Comparison of ENCODE assay signal across 5 fruit fly cellular contexts in the genomic region with DNA sequence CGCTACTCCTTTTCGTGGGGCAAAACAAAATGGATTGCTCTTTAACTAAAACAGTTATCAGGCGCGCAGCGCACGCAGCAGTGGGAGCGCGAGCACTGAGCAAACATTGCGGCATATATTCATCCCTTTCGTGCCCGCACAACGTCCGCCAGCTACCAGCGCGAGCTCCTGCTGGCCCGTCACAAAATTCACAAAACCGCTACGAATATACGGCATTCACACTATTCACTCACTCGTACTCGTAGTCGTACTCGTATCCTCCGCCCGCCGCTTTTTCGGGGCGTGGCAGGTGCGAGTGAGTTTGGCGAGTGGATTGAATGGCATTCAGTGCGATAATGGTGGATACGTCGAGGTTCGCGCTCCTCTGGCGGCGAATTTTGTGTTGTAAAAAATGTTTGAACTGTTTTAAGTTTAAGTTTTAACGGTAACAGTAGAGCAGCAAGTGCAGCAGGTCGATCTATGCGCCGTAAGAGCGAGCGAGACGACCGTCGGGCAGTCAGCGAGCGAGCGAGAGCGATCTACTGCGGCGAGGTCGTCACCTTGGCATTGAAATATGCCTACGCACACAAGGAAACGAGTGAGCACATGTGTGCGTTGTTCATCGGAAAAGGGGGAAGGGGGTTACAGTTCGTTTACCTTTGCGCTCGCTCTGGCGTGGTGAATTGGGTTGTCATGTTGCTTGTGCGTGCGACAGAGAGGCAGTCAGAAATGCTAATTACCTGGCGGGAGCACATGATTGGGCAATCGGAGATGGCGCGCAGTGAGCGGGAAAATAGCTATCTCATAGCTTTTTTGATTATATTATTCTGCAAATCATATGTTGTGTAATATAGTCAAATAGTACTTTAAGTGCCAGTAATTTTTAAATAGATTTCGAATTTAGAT.
A peak's percentile ranks its signal among the peaks of the same experiment; 100 is the strongest.
TF ChIP-seq lines count a peak whose summit lies in the region.

No protein-coding gene starts in this region.

TF ChIP-seq in whole organism, adult, 20 proteins besides CTCF, POLR2A, EP300 and RAD21 (continued from another document):
- peak; percentile 74 for TF ChIP-seq CG12768 (GFP tag; optimal IDR thresholded peaks at IDR 0.05; lab: Kevin White, UChicago)
- peak; percentile 17 for TF ChIP-seq CG1620 (GFP tag; optimal IDR thresholded peaks at IDR 0.05; lab: Kevin White, UChicago)
- peak; percentile 45 for TF ChIP-seq CG33017 (tag; optimal IDR thresholded peaks at IDR 0.05; lab: Kevin White, UChicago)
- TF ChIP-seq bab1 (GFP tag; optimal IDR thresholded peaks at IDR 0.05; lab: Kevin White, UChicago), result peak; percentile 37
- TF ChIP-seq Hr96 (GFP tag; optimal IDR thresholded peaks at IDR 0.05; lab: Kevin White, UChicago), result peak; percentile 49

TF ChIP-seq in whole organism, embryonic, 481 proteins besides CTCF, POLR2A, EP300 and RAD21 (continued from another document and continues in another):
- TF ChIP-seq CG2678 (tag; optimal IDR thresholded peaks at IDR 0.05; lab: Kevin White, UChicago) (peak; percentile 67), Trl (optimal IDR thresholded peaks at IDR 0.05; lab: Kevin White, UChicago) (peak in 1 of 2 experiments; percentile 19), Trl (GFP tag; optimal IDR thresholded peaks at IDR 0.05; lab: Kevin White, UChicago) (no peak), sima (GFP tag; optimal IDR thresholded peaks at IDR 0.05; lab: Kevin White, UChicago) (no peak), CG18764 (GFP tag; optimal IDR thresholded peaks at IDR 0.05; lab: Kevin White, UChicago) (peak; percentile 4), tna (GFP tag; IDR thresholded peaks at IDR 0.05; lab: Robert Waterston, UW; ENCODE audit: partially characterized antibody) (no peak), luna (GFP tag; optimal IDR thresholded peaks at IDR 0.05; lab: Kevin White, UChicago) (peak; percentile 19), Sry-δ (GFP tag; optimal IDR thresholded peaks at IDR 0.05; lab: Kevin White, UChicago) (peak; percentile 7), CG13624 (GFP tag; optimal IDR thresholded peaks at IDR 0.05; lab: Kevin White, UChicago) (no peak), CG7928 (GFP tag; optimal IDR thresholded peaks at IDR 0.05; lab: Kevin White, UChicago) (peak; percentile 4), CG9797 (GFP tag; optimal IDR thresholded peaks at IDR 0.05; lab: Kevin White, UChicago) (no peak), sna (GFP tag; IDR thresholded peaks at IDR 0.05; lab: Robert Waterston, UW; ENCODE audit: partially characterized antibody) (no peak), NC2β (GFP tag; optimal IDR thresholded peaks at IDR 0.05; lab: Kevin White, UChicago) (no peak), CG5180 (GFP tag; optimal IDR thresholded peaks at IDR 0.05; lab: Kevin White, UChicago) (peak; percentile 96), bcd (GFP tag; optimal IDR thresholded peaks at IDR 0.05; lab: Kevin White, UChicago) (no peak), CG17328 (GFP tag; IDR thresholded peaks at IDR 0.05; lab: Robert Waterston, UW) (no peak), CG31365 (tag; optimal IDR thresholded peaks at IDR 0.05; lab: Kevin White, UChicago) (peak; percentile 63), HmgD (GFP tag; optimal IDR thresholded peaks at IDR 0.05; lab: Kevin White, UChicago) (peak; percentile 68), CG32772 (GFP tag; IDR thresholded peaks at IDR 0.05; lab: Robert Waterston, UW) (no peak), Dek (tag; optimal IDR thresholded peaks at IDR 0.05; lab: Kevin White, UChicago) (peak; percentile 56), sens-2 (GFP tag; IDR thresholded peaks at IDR 0.05; lab: Robert Waterston, UW) (no peak), Dp (GFP tag; optimal IDR thresholded peaks at IDR 0.05; lab: Kevin White, UChicago) (peak; percentile 31), CG6254 (GFP tag; optimal IDR thresholded peaks at IDR 0.05; lab: Kevin White, UChicago) (peak; percentile 70), Sry-β (GFP tag; optimal IDR thresholded peaks at IDR 0.05; lab: Kevin White, UChicago) (peak; percentile 97), croc (GFP tag; conservative IDR thresholded peaks at IDR 0.05; lab: Robert Waterston, UW) (no peak), psq (GFP tag; optimal IDR thresholded peaks at IDR 0.05; lab: Kevin White, UChicago) (no peak), CG16815 (GFP tag; optimal IDR thresholded peaks at IDR 0.05; lab: Kevin White, UChicago) (peak; percentile 50), CG1647 (GFP tag; optimal IDR thresholded peaks at IDR 0.05; lab: Kevin White, UChicago) (no peak), CG12236 (GFP tag; optimal IDR thresholded peaks at IDR 0.05; lab: Kevin White, UChicago) (no peak)

TF ChIP-seq in whole organism, prepupa, 60 proteins besides CTCF, POLR2A, EP300 and RAD21 (continued from another document and continues in another):
- no peak for TF ChIP-seq CG15336 (GFP tag; IDR thresholded peaks at IDR 0.05; lab: Robert Waterston, UW)
- TF ChIP-seq CG31627 (GFP tag; optimal IDR thresholded peaks at IDR 0.05; lab: Kevin White, UChicago), result peak; percentile 65
- TF ChIP-seq CG34406 (GFP tag; optimal IDR thresholded peaks at IDR 0.05; lab: Kevin White, UChicago), result peak; percentile 1
- TF ChIP-seq Gug (GFP tag; IDR thresholded peaks at IDR 0.05; lab: Robert Waterston, UW), result no peak
- TF ChIP-seq CG6792 (GFP tag; optimal IDR thresholded peaks at IDR 0.05; lab: Kevin White, UChicago), result peak; percentile 23
- TF ChIP-seq CG6276 (GFP tag; optimal IDR thresholded peaks at IDR 0.05; lab: Kevin White, UChicago), result peak; percentile 21
- TF ChIP-seq topi (GFP tag; optimal IDR thresholded peaks at IDR 0.05; lab: Kevin White, UChicago), result peak; percentile 58
- TF ChIP-seq net (GFP tag; optimal IDR thresholded peaks at IDR 0.05; lab: Kevin White, UChicago), result peak; percentile 47
- TF ChIP-seq CG1621 (tag; optimal IDR thresholded peaks at IDR 0.05; lab: Kevin White, UChicago), result peak; percentile 93
- TF ChIP-seq Eip93F (GFP tag; optimal IDR thresholded peaks at IDR 0.05; lab: Kevin White, UChicago), result no peak
- peak; percentile 0 for TF ChIP-seq fd59A (GFP tag; optimal IDR thresholded peaks at IDR 0.05; lab: Kevin White, UChicago)
- TF ChIP-seq Eip75B (GFP tag; optimal IDR thresholded peaks at IDR 0.05; lab: Kevin White, UChicago), result peak; percentile 84
- peak; percentile 67 for TF ChIP-seq CG9139 (GFP tag; optimal IDR thresholded peaks at IDR 0.05; lab: Kevin White, UChicago)
- peak; percentile 9 for TF ChIP-seq CG10669 (GFP tag; optimal IDR thresholded peaks at IDR 0.05; lab: Kevin White, UChicago)
- TF ChIP-seq achi (GFP tag; optimal IDR thresholded peaks at IDR 0.05; lab: Kevin White, UChicago), result peak; percentile 67
- peak; percentile 30 for TF ChIP-seq CG11762 (GFP tag; optimal IDR thresholded peaks at IDR 0.05; lab: Kevin White, UChicago; ENCODE audit: insufficient read depth)
- no peak for TF ChIP-seq eg (GFP tag; IDR thresholded peaks at IDR 0.05; lab: Robert Waterston, UW)
- TF ChIP-seq Sox15 (GFP tag; optimal IDR thresholded peaks at IDR 0.05; lab: Kevin White, UChicago), result no peak
- TF ChIP-seq salr (GFP tag; optimal IDR thresholded peaks at IDR 0.05; lab: Kevin White, UChicago), result peak in 1 of 2 experiments; percentile 77
- TF ChIP-seq CG7368 (GFP tag; optimal IDR thresholded peaks at IDR 0.05; lab: Kevin White, UChicago), result no peak
- TF ChIP-seq CG6854 (GFP tag; optimal IDR thresholded peaks at IDR 0.05; lab: Kevin White, UChicago), result peak; percentile 43
- peak; percentile 96 for TF ChIP-seq vri (GFP tag; optimal IDR thresholded peaks at IDR 0.05; lab: Kevin White, UChicago)
- no peak for TF ChIP-seq CG6163 (GFP tag; IDR thresholded peaks at IDR 0.05; lab: Robert Waterston, UW)
- peak; percentile 43 for TF ChIP-seq Sox102F (GFP tag; optimal IDR thresholded peaks at IDR 0.05; lab: Kevin White, UChicago)
- TF ChIP-seq Ets21C (GFP tag; optimal IDR thresholded peaks at IDR 0.05; lab: Kevin White, UChicago), result peak; percentile 52
- TF ChIP-seq Hr38 (GFP tag; optimal IDR thresholded peaks at IDR 0.05; lab: Kevin White, UChicago), result no peak
- TF ChIP-seq spab (GFP tag; optimal IDR thresholded peaks at IDR 0.05; lab: Kevin White, UChicago), result no peak
- peak; percentile 55 for TF ChIP-seq CG6808 (GFP tag; optimal IDR thresholded peaks at IDR 0.05; lab: Kevin White, UChicago)
- peak; percentile 61 for TF ChIP-seq lz (GFP tag; optimal IDR thresholded peaks at IDR 0.05; lab: Kevin White, UChicago)
- TF ChIP-seq CG8319 (GFP tag; optimal IDR thresholded peaks at IDR 0.05; lab: Kevin White, UChicago), result peak; percentile 31

TF ChIP-seq in whole organism, pupa, 21 proteins besides CTCF, POLR2A, EP300 and RAD21 (continued from another document):
- TF ChIP-seq fd96Ca (GFP tag; IDR thresholded peaks at IDR 0.05; lab: Robert Waterston, UW) (no peak), Ets98B (GFP tag; IDR thresholded peaks at IDR 0.05; lab: Robert Waterston, UW) (no peak), CG8159 (tag; optimal IDR thresholded peaks at IDR 0.05; lab: Kevin White, UChicago) (peak; percentile 37)

TF ChIP-seq in whole organism, wandering third instar larva, 38 proteins besides CTCF, POLR2A, EP300 and RAD21 (continued from another document):
- TF ChIP-seq dsf (GFP tag; optimal IDR thresholded peaks at IDR 0.05; lab: Kevin White, UChicago; ENCODE audit: borderline replicate concordance) (peak; percentile 13), h (GFP tag; optimal IDR thresholded peaks at IDR 0.05; lab: Kevin White, UChicago) (peak; percentile 78), jim (GFP tag; optimal IDR thresholded peaks at IDR 0.05; lab: Kevin White, UChicago) (peak; percentile 57), N (GFP tag; optimal IDR thresholded peaks at IDR 0.05; lab: Kevin White, UChicago) (peak; percentile 43), fru (GFP tag; optimal IDR thresholded peaks at IDR 0.05; lab: Kevin White, UChicago) (peak; percentile 59), Sp1 (GFP tag; optimal IDR thresholded peaks at IDR 0.05; lab: Kevin White, UChicago) (peak; percentile 68), brk (GFP tag; optimal IDR thresholded peaks at IDR 0.05; lab: Kevin White, UChicago) (peak; percentile 50), sv (GFP tag; optimal IDR thresholded peaks at IDR 0.05; lab: Kevin White, UChicago) (peak; percentile 75), Vsx2 (GFP tag; optimal IDR thresholded peaks at IDR 0.05; lab: Kevin White, UChicago; ENCODE audit: partially characterized antibody) (peak; percentile 97), usp (GFP tag; optimal IDR thresholded peaks at IDR 0.05; lab: Kevin White, UChicago) (no peak), Dif (GFP tag; optimal IDR thresholded peaks at IDR 0.05; lab: Kevin White, UChicago; ENCODE audit: partially characterized antibody) (peak; percentile 97), Abd-B (GFP tag; optimal IDR thresholded peaks at IDR 0.05; lab: Kevin White, UChicago) (no peak), woc (GFP tag; optimal IDR thresholded peaks at IDR 0.05; lab: Kevin White, UChicago) (peak; percentile 83), tai (GFP tag; optimal IDR thresholded peaks at IDR 0.05; lab: Kevin White, UChicago) (peak; percentile 96), OdsH (GFP tag; optimal IDR thresholded peaks at IDR 0.05; lab: Kevin White, UChicago) (peak; percentile 69), sage (GFP tag; optimal IDR thresholded peaks at IDR 0.05; lab: Kevin White, UChicago) (no peak), Mio (GFP tag; optimal IDR thresholded peaks at IDR 0.05; lab: Kevin White, UChicago) (no peak), foxo (GFP tag; optimal IDR thresholded peaks at IDR 0.05; lab: Kevin White, UChicago) (peak; percentile 42 to 75), Hr78 (GFP tag; optimal IDR thresholded peaks at IDR 0.05; lab: Kevin White, UChicago) (no peak), Hr83 (GFP tag; optimal IDR thresholded peaks at IDR 0.05; lab: Kevin White, UChicago; ENCODE audit: poor library complexity, severe bottlenecking) (peak; percentile 93), Hnf4 (GFP tag; optimal IDR thresholded peaks at IDR 0.05; lab: Kevin White, UChicago) (peak; percentile 44)
